Worm (Caenorhabditis elegans): Measurements from ENCODE around the gene F54F2.9.

ce11 chrIII:8851961-8852360, 24.9 kb upstream of the F54F2.9 start, which contains the start of gene plg-1:
- no peak for TF ChIP-seq him-1 (tag; optimal IDR thresholded peaks at IDR 0.05)
- no peak for TF ChIP-seq dao-5 (tag; optimal IDR thresholded peaks at IDR 0.05)
